Fruit fly (Drosophila melanogaster): ENCODE results near the gene CG3386.

DNA sequence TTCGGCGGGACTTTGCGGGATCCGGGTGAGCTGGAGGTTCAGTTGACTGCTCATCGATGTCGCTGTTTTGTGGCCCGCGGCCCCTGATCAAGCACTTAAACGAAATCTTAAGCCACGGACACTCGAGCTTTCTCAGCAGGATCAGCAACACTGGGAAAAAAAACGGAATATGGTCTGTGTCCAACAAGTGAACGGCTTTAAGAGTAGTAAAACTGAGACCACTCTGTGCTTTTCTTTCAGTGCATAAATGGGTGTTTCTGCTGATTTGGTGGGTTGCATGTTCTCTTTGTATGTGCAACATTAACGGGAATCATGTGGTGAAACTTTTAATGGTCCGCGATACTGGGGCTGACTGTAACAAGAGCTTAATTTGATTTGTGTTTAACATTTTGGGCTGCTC lies 47.1 kb upstream of the CG3386 start:
- no peak for TF ChIP-seq lilli (GFP tag; optimal IDR thresholded peaks at IDR 0.05)
- no peak for TF ChIP-seq bbx (GFP tag; IDR thresholded peaks at IDR 0.05; ENCODE audit: partially characterized antibody)
- no peak for TF ChIP-seq CG2875 (GFP tag; optimal IDR thresholded peaks at IDR 0.05)
- TF ChIP-seq Dll (GFP tag; IDR thresholded peaks at IDR 0.05; ENCODE audit: partially characterized antibody), result no peak
- no peak for TF ChIP-seq Xbp1 (GFP tag; optimal IDR thresholded peaks at IDR 0.05)
- no peak for TF ChIP-seq Blimp-1 (GFP tag; optimal IDR thresholded peaks at IDR 0.05)
- no peak for TF ChIP-seq Camta (GFP tag; optimal IDR thresholded peaks at IDR 0.05)
- no peak for TF ChIP-seq Opbp (GFP tag; IDR thresholded peaks at IDR 0.05; ENCODE audit: partially characterized antibody)
- TF ChIP-seq Dip2 (GFP tag; IDR thresholded peaks at IDR 0.05), result no peak
- TF ChIP-seq CG18476 (GFP tag; optimal IDR thresholded peaks at IDR 0.05), result no peak
- TF ChIP-seq CG10267 (tag; optimal IDR thresholded peaks at IDR 0.05), result no peak
